Worm (Caenorhabditis elegans) whole organism, L4 larva: ENCODE results near the gene rpl-21.

Experiments
- aly-2 ChIP-seq: sonication (generic microtip); optimal IDR thresholded peaks from 2 replicates; lab custom pipeline; 2018; ENCODE audit warnings: missing biosample characterization, missing genetic modification characterization
- saeg-2 ChIP-seq: fragments of 200-800 bp; sonication (Bioruptor generic); IDR thresholded peaks from 2 replicates; pipeline ENCODE4 v1.3.6; 2022; ENCODE audit warnings: missing genetic modification reagents, missing genetic modification characterization, missing compliant biosample characterization
- skn-1 ChIP-seq: fragments of 150-350 bp; optimal IDR thresholded peaks from 2 replicates; lab custom pipeline; 2014; ENCODE audit warnings: missing biosample characterization, missing genetic modification characterization
- snpc-4 ChIP-seq: fragments of 150-350 bp; optimal IDR thresholded peaks from 2 replicates; lab custom pipeline; 2014; ENCODE audit warnings: missing biosample characterization, missing genetic modification characterization
- zag-1 ChIP-seq: fragments of 150-350 bp; optimal IDR thresholded peaks from 2 replicates; lab custom pipeline; 2014; ENCODE audit warnings: missing biosample characterization, missing genetic modification characterization

- no peak for TF ChIP-seq zag-1
- TF ChIP-seq aly-2 (tag; lab: Kevin White, UChicago) = no peak
- TF ChIP-seq skn-1 (tag; lab: Kevin White, UChicago) = no peak
- TF ChIP-seq saeg-2 (GFP tag; lab: Robert Waterston, UW) = no peak
- TF ChIP-seq snpc-4 (tag; lab: Kevin White, UChicago) = no peak
Observed at ce11 chrIII:8126978-8127377, 3.0 kb downstream of the rpl-21 start.
